Worm (Caenorhabditis elegans): ENCODE measurements around the gene Y43F8B.28.

The Y43F8B.28 gene

ce11 chrV:19490461-19490860 is 5.3 kb downstream of the Y43F8B.28 start, which contains the start of gene Y43F8B.7:
Gene Y43F8B.7 (plus strand): TSS chrV:19490761.
- no peak for TF ChIP-seq aly-2 (tag; optimal IDR thresholded peaks at IDR 0.05)
- TF ChIP-seq T26A8.4 (GFP tag; IDR thresholded peaks at IDR 0.05) = no peak
- no peak for TF ChIP-seq dpl-1 (GFP tag; optimal IDR thresholded peaks at IDR 0.05)
- no peak for TF ChIP-seq ceh-44 (GFP tag; IDR thresholded peaks at IDR 0.05)
- no peak for TF ChIP-seq unc-62 (GFP tag; optimal IDR thresholded peaks at IDR 0.05 in 1 of 2)
- TF ChIP-seq unc-62 (tag; optimal IDR thresholded peaks at IDR 0.05) = no peak
- no peak for TF ChIP-seq ceh-20 (GFP tag; IDR thresholded peaks at IDR 0.05)
- no peak for TF ChIP-seq nhr-48 (tag; optimal IDR thresholded peaks at IDR 0.05)
- no peak for TF ChIP-seq ZK337.2 (GFP tag; IDR thresholded peaks at IDR 0.05)
- no peak for TF ChIP-seq sdz-12 (GFP tag; optimal IDR thresholded peaks at IDR 0.05)
- TF ChIP-seq pqm-1 (tag; optimal IDR thresholded peaks at IDR 0.05) = no peak
- no peak for TF ChIP-seq ceh-32 (tag; optimal IDR thresholded peaks at IDR 0.05; ENCODE audit: poor library complexity)
- no peak for TF ChIP-seq spr-1 (tag; optimal IDR thresholded peaks at IDR 0.05)
- TF ChIP-seq lin-15B (tag; optimal IDR thresholded peaks at IDR 0.05) = no peak
- no peak for TF ChIP-seq lir-3 (tag; optimal IDR thresholded peaks at IDR 0.05)
- TF ChIP-seq nhr-6 (tag; optimal IDR thresholded peaks at IDR 0.05) = no peak
- no peak for TF ChIP-seq R02D3.7 (tag; optimal IDR thresholded peaks at IDR 0.05)
- TF ChIP-seq nhr-77 (tag; optimal IDR thresholded peaks at IDR 0.05) = no peak
- TF ChIP-seq lin-39 (tag; optimal IDR thresholded peaks at IDR 0.05) = no peak
- TF ChIP-seq skn-1 (tag; optimal IDR thresholded peaks at IDR 0.05) = no peak

DNA sequence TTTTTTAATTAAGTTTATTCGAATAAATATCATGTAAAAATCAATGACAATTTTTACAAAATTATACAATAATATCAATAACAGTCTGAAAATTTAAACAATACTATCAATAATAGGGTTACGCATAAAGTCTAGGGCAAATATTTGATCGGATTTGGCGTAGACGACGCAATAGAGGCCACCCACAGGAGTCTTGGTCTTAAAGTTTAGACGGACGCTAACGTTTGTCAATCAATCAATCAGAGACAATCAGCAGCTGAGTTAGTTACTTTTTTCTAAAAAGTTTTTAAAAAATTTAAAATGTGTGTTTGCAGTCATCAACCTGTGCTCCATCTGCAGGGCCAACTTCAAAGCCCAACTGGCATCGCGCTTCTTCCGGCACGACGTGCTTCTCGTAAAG is 6.2 kb downstream of the Y43F8B.28 start, which contains the start of gene Y43F8B.29:
Gene Y43F8B.29, plus strand, starts transcription at position 301 of the 400 bp plus-strand sequence.
- TF ChIP-seq ceh-82 (tag; optimal IDR thresholded peaks at IDR 0.05) = no peak
- no peak for TF ChIP-seq ZK546.5 (tag; optimal IDR thresholded peaks at IDR 0.05)
- no peak for TF ChIP-seq F26F4.8 (GFP tag; conservative IDR thresholded peaks at IDR 0.05)
- no peak for TF ChIP-seq mdt-29 (GFP tag; IDR thresholded peaks at IDR 0.05)
- no peak for TF ChIP-seq hlh-30 (tag; optimal IDR thresholded peaks at IDR 0.05; ENCODE audit: insufficient read depth)
- no peak for TF ChIP-seq attf-4 (tag; optimal IDR thresholded peaks at IDR 0.05)
- no peak for TF ChIP-seq tra-1 (GFP tag; IDR thresholded peaks at IDR 0.05)
- no peak for TF ChIP-seq ctbp-1 (GFP tag; IDR thresholded peaks at IDR 0.05)
- no peak for TF ChIP-seq spr-3 (GFP tag; optimal IDR thresholded peaks at IDR 0.05)
- no peak for TF ChIP-seq T26A8.4 (GFP tag; IDR thresholded peaks at IDR 0.05)
- TF ChIP-seq nhr-111 (GFP tag; optimal IDR thresholded peaks at IDR 0.05) = no peak
- TF ChIP-seq mxl-2 (GFP tag; conservative IDR thresholded peaks at IDR 0.05) = no peak
- no peak for TF ChIP-seq zag-1 (tag; optimal IDR thresholded peaks at IDR 0.05)
- TF ChIP-seq zfp-2 (tag; optimal IDR thresholded peaks at IDR 0.05) = no peak
- no peak for TF ChIP-seq Y48G9A.11 (GFP tag; IDR thresholded peaks at IDR 0.05)
- TF ChIP-seq aha-1 (tag) = no peak
- TF ChIP-seq nhr-10 (tag; optimal IDR thresholded peaks at IDR 0.05) = no peak
- no peak for TF ChIP-seq ZK337.2 (GFP tag; IDR thresholded peaks at IDR 0.05)
- TF ChIP-seq ceh-62 (tag; optimal IDR thresholded peaks at IDR 0.05) = no peak
- no peak for TF ChIP-seq daf-12 (tag; optimal IDR thresholded peaks at IDR 0.05)

DNA sequence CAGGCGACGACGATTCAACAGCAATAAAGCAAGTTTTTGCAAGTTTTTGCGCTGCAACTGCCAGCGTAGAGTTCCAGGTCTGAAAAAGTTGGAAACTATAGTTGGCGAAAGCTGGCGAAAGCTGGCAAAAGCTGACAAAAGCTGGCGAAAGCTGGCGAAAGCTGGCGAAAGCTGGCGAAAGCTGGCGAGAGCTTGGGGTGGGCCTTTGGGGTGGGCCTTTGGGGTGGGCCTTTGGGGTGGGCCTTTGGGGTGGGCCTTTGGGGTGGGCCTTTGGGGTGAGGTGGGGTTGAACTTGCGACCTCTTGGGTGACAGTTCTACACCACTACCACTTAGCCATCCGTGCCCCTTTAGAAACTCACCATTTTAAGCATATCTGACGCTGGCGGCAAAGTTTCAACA is 10.0 kb downstream of the Y43F8B.28 start:
- TF ChIP-seq fos-1 (tag; optimal IDR thresholded peaks at IDR 0.05) (no peak), set-16 (GFP tag; IDR thresholded peaks at IDR 0.05) (peak; percentile 89), snpc-1.2 (GFP tag; IDR thresholded peaks at IDR 0.05) (0 out of 2 replicates have a peak, but pooled peaks have one; percentile 20)

All from whole organism, L4 larva.